Fruit fly (Drosophila melanogaster) whole organism, embryonic: Measurements from ENCODE around the gene Mco4.

Source experiments
- Antp ChIP-seq: fragments of 200-800 bp; sonication (Bioruptor generic); optimal IDR thresholded peaks from 3 replicates; lab custom pipeline; 2016; ENCODE audit warnings: missing biosample characterization, missing genetic modification characterization
- Awh ChIP-seq: fragments of 200-800 bp; sonication (Bioruptor generic); IDR thresholded peaks from 2 replicates; pipeline ENCODE4, ENCODE4 v1.3.6; 2022; ENCODE audit warnings: missing biosample characterization, missing genetic modification characterization
- B-H2 ChIP-seq: fragments of 200-800 bp; sonication (Bioruptor generic); optimal IDR thresholded peaks from 2 replicates; lab custom pipeline; 2018; ENCODE audit warnings: missing biosample characterization, mild to moderate bottlenecking, missing genetic modification characterization
- BEAF-32 ChIP-seq: fragments of 200-800 bp; sonication (Bioruptor generic); optimal IDR thresholded peaks from 3 replicates; lab custom pipeline; 2017; ENCODE audit warnings: missing biosample characterization, missing genetic modification characterization, mild to moderate bottlenecking, moderate library complexity, missing genetic modification reagents
- Blimp-1 ChIP-seq: fragments of 200-800 bp; sonication (Bioruptor generic); optimal IDR thresholded peaks from 3 replicates; lab custom pipeline; 2018; ENCODE audit warnings: missing biosample characterization, missing genetic modification characterization, mild to moderate bottlenecking, moderate library complexity, missing genetic modification reagents
- CG11456 ChIP-seq: fragments of 200-800 bp; sonication (Bioruptor generic); IDR thresholded peaks from 3 replicates; pipeline ENCODE4 v1.3.6; 2022; ENCODE audit warnings: missing biosample characterization, missing genetic modification characterization
- CG15696 ChIP-seq: fragments of 200-800 bp; sonication (Bioruptor generic); optimal IDR thresholded peaks from 2 replicates; lab custom pipeline; 2019; ENCODE audit warnings: missing biosample characterization, mild to moderate bottlenecking, missing genetic modification characterization, moderate library complexity
- CG1603 ChIP-seq: fragments of 200-800 bp; sonication (Bioruptor generic); optimal IDR thresholded peaks from 2 replicates; lab custom pipeline; 2019; ENCODE audit warnings: missing biosample characterization, mild to moderate bottlenecking, missing genetic modification characterization, moderate library complexity
- CG17186 ChIP-seq: fragments of 200-800 bp; sonication (Bioruptor generic); optimal IDR thresholded peaks from 3 replicates; lab custom pipeline; 2017; ENCODE audit warnings: missing biosample characterization, missing genetic modification reagents, missing genetic modification characterization
- CG17359 ChIP-seq: fragments of 200-800 bp; sonication (Bioruptor generic); optimal IDR thresholded peaks from 3 replicates; lab custom pipeline; 2018; ENCODE audit warnings: missing biosample characterization, mild to moderate bottlenecking, missing genetic modification characterization, moderate library complexity
- CG17361 ChIP-seq: fragments of 200-800 bp; sonication (Bioruptor generic); IDR thresholded peaks from 3 replicates; pipeline ENCODE4 v1.3.6; 2022; ENCODE audit warnings: missing biosample characterization, missing genetic modification characterization
- CG17612 ChIP-seq: fragments of 200-800 bp; sonication (Bioruptor generic); IDR thresholded peaks from 2 replicates; pipeline ENCODE4 v1.3.6; 2022; ENCODE audit warnings: missing biosample characterization, missing genetic modification characterization
- CG18599 ChIP-seq: fragments of 200-800 bp; sonication (Bioruptor generic); optimal IDR thresholded peaks from 3 replicates; lab custom pipeline; 2017; ENCODE audit warnings: missing biosample characterization, missing genetic modification characterization, mild to moderate bottlenecking, moderate library complexity, missing genetic modification reagents
- CG31388 ChIP-seq: fragments of 200-800 bp; sonication (Bioruptor generic); optimal IDR thresholded peaks from 2 replicates; lab custom pipeline; 2016; ENCODE audit warnings: missing biosample characterization, missing genetic modification characterization
- CG42726 ChIP-seq: fragments of 200-800 bp; sonication (Bioruptor generic); IDR thresholded peaks from 2 replicates; pipeline ENCODE4 v1.3.6; 2022; ENCODE audit warnings: missing biosample characterization, missing genetic modification characterization; ENCODE audit not compliant: partially characterized antibody
- CG5245 ChIP-seq: fragments of 200-800 bp; sonication (Bioruptor generic); optimal IDR thresholded peaks from 3 replicates; lab custom pipeline; 2016; ENCODE audit warnings: missing biosample characterization, missing genetic modification characterization
- CG6791 ChIP-seq: fragments of 200-800 bp; sonication (Bioruptor generic); IDR thresholded peaks from 3 replicates; pipeline ENCODE4 v1.3.6; 2022; ENCODE audit warnings: missing biosample characterization, missing genetic modification characterization; ENCODE audit not compliant: partially characterized antibody
- CG7271 ChIP-seq: fragments of 200-800 bp; sonication (Bioruptor generic); optimal IDR thresholded peaks from 2 replicates; lab custom pipeline; 2018; ENCODE audit warnings: missing biosample characterization, mild to moderate bottlenecking, missing genetic modification characterization, moderate library complexity
- CG8359 ChIP-seq: fragments of 200-800 bp; sonication (Bioruptor generic); optimal IDR thresholded peaks from 2 replicates; lab custom pipeline; 2017; ENCODE audit warnings: missing biosample characterization, mild to moderate bottlenecking, missing genetic modification characterization, borderline replicate concordance
- CG8765 ChIP-seq: fragments of 200-800 bp; sonication (Bioruptor generic); IDR thresholded peaks from 2 replicates; pipeline ENCODE4 v1.3.6; 2022; ENCODE audit warnings: missing biosample characterization, missing genetic modification characterization
- CG9817 ChIP-seq: fragments of 200-800 bp; sonication (Bioruptor generic); optimal IDR thresholded peaks from 2 replicates; lab custom pipeline; 2018; ENCODE audit warnings: missing biosample characterization, mild to moderate bottlenecking, missing genetic modification characterization, moderate library complexity
- Chrac-16 ChIP-seq: fragments of 200-800 bp; sonication (Bioruptor generic); optimal IDR thresholded peaks from 3 replicates; lab custom pipeline; 2016; ENCODE audit warnings: missing biosample characterization, missing genetic modification characterization
- Fer1 ChIP-seq: fragments of 200-800 bp; sonication (Bioruptor generic); optimal IDR thresholded peaks from 2 replicates; lab custom pipeline; 2017; ENCODE audit warnings: missing biosample characterization, mild to moderate bottlenecking, missing genetic modification characterization
- Fer3 ChIP-seq: fragments of 200-800 bp; sonication (Bioruptor generic); optimal IDR thresholded peaks from 2 replicates; lab custom pipeline; 2018; ENCODE audit warnings: missing biosample characterization, mild to moderate bottlenecking, missing genetic modification characterization, moderate library complexity
- HLH3B ChIP-seq: fragments of 200-800 bp; sonication (Bioruptor generic); IDR thresholded peaks from 2 replicates; pipeline ENCODE4 v1.3.6; 2022; ENCODE audit warnings: missing biosample characterization, missing genetic modification characterization
- HmgD ChIP-seq: fragments of 200-800 bp; sonication (Bioruptor generic); optimal IDR thresholded peaks from 3 replicates; lab custom pipeline; 2016; ENCODE audit warnings: missing biosample characterization, missing genetic modification characterization
- Hmr ChIP-seq: fragments of 200-800 bp; sonication (Bioruptor generic); optimal IDR thresholded peaks from 3 replicates; lab custom pipeline; 2017; ENCODE audit warnings: mild to moderate bottlenecking, missing biosample characterization, missing genetic modification reagents, missing genetic modification characterization
- Hsf ChIP-seq: fragments of 200-800 bp; sonication (Bioruptor generic); optimal IDR thresholded peaks from 3 replicates; lab custom pipeline; 2016; ENCODE audit warnings: missing biosample characterization, missing genetic modification characterization
- NC2β ChIP-seq: fragments of 200-800 bp; sonication (Bioruptor generic); optimal IDR thresholded peaks from 2 replicates; lab custom pipeline; 2016; ENCODE audit warnings: missing biosample characterization, missing genetic modification characterization
- Rfx ChIP-seq: fragments of 200-800 bp; sonication (Bioruptor generic); IDR thresholded peaks from 2 replicates; pipeline ENCODE4 v1.3.6; 2022; ENCODE audit warnings: missing biosample characterization, missing genetic modification characterization
- Sry-δ ChIP-seq: fragments of 200-800 bp; sonication (Bioruptor generic); optimal IDR thresholded peaks from 2 replicates; lab custom pipeline; 2016; ENCODE audit warnings: missing biosample characterization, missing genetic modification characterization
- YL-1 ChIP-seq: fragments of 200-800 bp; sonication (Bioruptor generic); optimal IDR thresholded peaks from 3 replicates; lab custom pipeline; 2017; ENCODE audit warnings: missing biosample characterization, mild to moderate bottlenecking, missing genetic modification characterization
- ap ChIP-seq: fragments of 200-800 bp; sonication (Bioruptor generic); IDR thresholded peaks from 2 replicates; pipeline ENCODE4 v1.3.6; 2022; ENCODE audit warnings: missing biosample characterization, missing genetic modification characterization
- ase ChIP-seq: fragments of 200-800 bp; sonication (Bioruptor generic); IDR thresholded peaks from 3 replicates; pipeline ENCODE4 v1.3.6; 2022; ENCODE audit warnings: missing biosample characterization, missing genetic modification characterization
- chif ChIP-seq, 2 experiments: fragments of 200-800 bp; sonication (Bioruptor generic); optimal IDR thresholded peaks; 3 replicates each; lab custom pipeline; 2016; ENCODE audit warnings: missing biosample characterization in 2 of 2, missing genetic modification characterization in 2 of 2
- cwo ChIP-seq: fragments of 200-800 bp; sonication (Bioruptor generic); optimal IDR thresholded peaks from 3 replicates; lab custom pipeline; 2017; ENCODE audit warnings: missing biosample characterization, missing genetic modification characterization, mild to moderate bottlenecking, moderate library complexity, missing genetic modification reagents
- dimm ChIP-seq: fragments of 200-800 bp; sonication (Bioruptor generic); IDR thresholded peaks from 2 replicates; pipeline ENCODE4 v1.3.6; 2022; ENCODE audit warnings: missing biosample characterization, missing genetic modification characterization
- dpn ChIP-seq, 2 experiments: fragments of 200-800 bp; sonication (Bioruptor generic); optimal IDR thresholded peaks; 3 replicates each; lab custom pipeline; 2016; ENCODE audit warnings: missing biosample characterization in 2 of 2, missing genetic modification characterization in 2 of 2
- ftz-f1 ChIP-seq: fragments of 200-800 bp; sonication (Bioruptor generic); optimal IDR thresholded peaks from 2 replicates; lab custom pipeline; 2016; ENCODE audit warnings: missing biosample characterization, missing genetic modification characterization
- gcm2 ChIP-seq: fragments of 200-800 bp; sonication (Bioruptor generic); optimal IDR thresholded peaks from 2 replicates; lab custom pipeline; 2016; ENCODE audit warnings: missing biosample characterization, missing genetic modification characterization
- hbn ChIP-seq: fragments of 200-800 bp; sonication (Bioruptor generic); IDR thresholded peaks from 2 replicates; pipeline ENCODE4 v1.3.6; 2022; ENCODE audit warnings: missing biosample characterization, missing genetic modification characterization; ENCODE audit not compliant: partially characterized antibody
- ind ChIP-seq: fragments of 200-800 bp; sonication (Bioruptor generic); optimal IDR thresholded peaks from 3 replicates; lab custom pipeline; 2016; ENCODE audit warnings: missing biosample characterization, missing genetic modification characterization
- jing ChIP-seq: fragments of 200-800 bp; sonication (Bioruptor generic); optimal IDR thresholded peaks from 2 replicates; lab custom pipeline; 2018; ENCODE audit warnings: missing biosample characterization, mild to moderate bottlenecking, missing genetic modification characterization
- luna ChIP-seq: fragments of 200-800 bp; sonication (Bioruptor generic); optimal IDR thresholded peaks from 2 replicates; lab custom pipeline; 2016; ENCODE audit warnings: missing biosample characterization, missing genetic modification characterization
- mirr ChIP-seq: fragments of 200-800 bp; sonication (Bioruptor generic); optimal IDR thresholded peaks from 3 replicates; lab custom pipeline; 2018; ENCODE audit warnings: missing biosample characterization, mild to moderate bottlenecking, missing genetic modification characterization
- ro ChIP-seq: fragments of 200-800 bp; sonication (Bioruptor generic); IDR thresholded peaks from 2 replicates; pipeline ENCODE4 v1.3.6; 2022; ENCODE audit warnings: missing biosample characterization, missing genetic modification characterization
- tll ChIP-seq, 2 experiments: fragments of 200-800 bp in 1 of 2; fragments of >200 bp in 1 of 2; sonication (Bioruptor generic) in 1 of 2; optimal IDR thresholded peaks; 2 replicates each; lab custom pipeline; 2017 to 2019; ENCODE audit warnings: missing biosample characterization in 2 of 2, missing genetic modification characterization in 2 of 2, mild to moderate bottlenecking in 1 of 2, moderate library complexity in 1 of 2
- vfl ChIP-seq: fragments of 200-800 bp; sonication (Bioruptor generic); optimal IDR thresholded peaks from 2 replicates; lab custom pipeline; 2016; ENCODE audit warnings: missing biosample characterization, missing genetic modification characterization
- vnd ChIP-seq: fragments of 200-800 bp; sonication (Bioruptor generic); IDR thresholded peaks from 3 replicates; pipeline ENCODE4 v1.3.6; 2022; ENCODE audit warnings: missing biosample characterization, missing genetic modification characterization; ENCODE audit not compliant: partially characterized antibody
- wdn ChIP-seq: fragments of 200-800 bp; sonication (Bioruptor generic); IDR thresholded peaks from 2 replicates; pipeline ENCODE4 v1.3.6; 2022; ENCODE audit warnings: missing biosample characterization, missing genetic modification characterization
- z ChIP-seq: fragments of 200-800 bp; sonication (Bioruptor generic); IDR thresholded peaks from 3 replicates; pipeline ENCODE4 v1.3.6; 2022; ENCODE audit warnings: missing biosample characterization, missing genetic modification characterization

Mco4 gene

dm6 chrX:17820252-17820651 is 35.7 kb downstream of the Mco4 start (continued):
- TF ChIP-seq CG42726 (GFP tag; lab: Robert Waterston, UW), result no peak; the same call in 1 of the 2 replicates
- TF ChIP-seq CG18599 (GFP tag; lab: Kevin White, UChicago), result no peak
- TF ChIP-seq Blimp-1 (GFP tag; lab: Kevin White, UChicago), result peak; percentile 26
- no peak for TF ChIP-seq vnd (GFP tag; lab: Robert Waterston, UW)
- TF ChIP-seq ftz-f1 (GFP tag; lab: Kevin White, UChicago), result no peak
- no peak for TF ChIP-seq CG31388 (GFP tag; lab: Kevin White, UChicago)
- peak; percentile 45 for TF ChIP-seq Hsf
- no peak for TF ChIP-seq Sry-δ (GFP tag; lab: Kevin White, UChicago)
- TF ChIP-seq HmgD (GFP tag; lab: Kevin White, UChicago), result no peak
- TF ChIP-seq Antp, result no peak
- no peak for TF ChIP-seq cwo (GFP tag; lab: Kevin White, UChicago)
- TF ChIP-seq ap (GFP tag; lab: Robert Waterston, UW), result no peak
- no peak for TF ChIP-seq Fer1 (GFP tag; lab: Kevin White, UChicago)
- no peak for TF ChIP-seq ro (GFP tag; lab: Robert Waterston, UW)
- no peak for TF ChIP-seq CG7271 (tag; lab: Kevin White, UChicago)
- peak in 1 of 2 experiments; percentile 56 for TF ChIP-seq dpn (GFP tag; optimal IDR thresholded peaks at IDR 0.05; lab: Kevin White, UChicago)
- TF ChIP-seq YL-1 (GFP tag; lab: Kevin White, UChicago), result no peak
- TF ChIP-seq Hmr (GFP tag; lab: Kevin White, UChicago), result peak; percentile 45
- TF ChIP-seq jing (GFP tag; lab: Kevin White, UChicago), result no peak
- TF ChIP-seq CG17359 (tag; lab: Kevin White, UChicago), result peak; percentile 24
- 0 out of 3 replicates have a peak, but pooled peaks have one; percentile 15 for TF ChIP-seq ase (GFP tag; lab: Robert Waterston, UW)
- peak; percentile 52 for TF ChIP-seq CG1603 (tag; lab: Kevin White, UChicago)
- TF ChIP-seq CG17186 (GFP tag; lab: Kevin White, UChicago), result no peak
- TF ChIP-seq CG17361 (GFP tag; lab: Robert Waterston, UW), result peak; percentile 39; the same call in 1 of the 3 replicates
- no peak for TF ChIP-seq Awh (GFP tag; lab: Robert Waterston, UW)
- no peak for TF ChIP-seq gcm2 (GFP tag; lab: Kevin White, UChicago)
- TF ChIP-seq CG6791 (GFP tag; lab: Robert Waterston, UW), result no peak
- peak; percentile 13 to 29 for TF ChIP-seq chif (GFP tag; optimal IDR thresholded peaks at IDR 0.05; lab: Kevin White, UChicago)
- TF ChIP-seq HLH3B (GFP tag; lab: Robert Waterston, UW), result no peak
- TF ChIP-seq luna, result no peak
- TF ChIP-seq z (GFP tag; lab: Robert Waterston, UW), result no peak
- peak; percentile 51 for TF ChIP-seq CG15696
- peak; percentile 57 for TF ChIP-seq CG9817
- TF ChIP-seq Fer3 (tag; lab: Kevin White, UChicago), result no peak
- TF ChIP-seq CG11456 (GFP tag; lab: Robert Waterston, UW), result peak; percentile 80; the same call in 2 of the 3 replicates
- TF ChIP-seq vfl, result no peak
- peak; percentile 27 for TF ChIP-seq CG5245 (GFP tag; lab: Kevin White, UChicago)
- TF ChIP-seq wdn (GFP tag; lab: Robert Waterston, UW), result no peak
- TF ChIP-seq dimm (GFP tag; lab: Robert Waterston, UW), result no peak
- no peak for TF ChIP-seq ind
- peak; percentile 72 for TF ChIP-seq Rfx (GFP tag; lab: Robert Waterston, UW)
- TF ChIP-seq hbn (GFP tag; lab: Robert Waterston, UW), result no peak
- no peak for TF ChIP-seq CG8359 (GFP tag; lab: Kevin White, UChicago)
- TF ChIP-seq tll (GFP tag; optimal IDR thresholded peaks at IDR 0.05; lab: Kevin White, UChicago), result no peak
- no peak for TF ChIP-seq CG17612
- TF ChIP-seq Chrac-16 (GFP tag; lab: Kevin White, UChicago), result peak; percentile 27
- no peak for TF ChIP-seq B-H2 (GFP tag; lab: Kevin White, UChicago)
- no peak for TF ChIP-seq CG8765 (GFP tag; lab: Robert Waterston, UW)
- TF ChIP-seq mirr (GFP tag; lab: Kevin White, UChicago), result no peak
- no peak for TF ChIP-seq BEAF-32 (GFP tag; lab: Kevin White, UChicago)
- TF ChIP-seq NC2β (GFP tag; lab: Kevin White, UChicago), result no peak
